Worm (Caenorhabditis elegans) whole organism, L4 larva: ENCODE results near the gene hsd-3.
A peak's percentile ranks its signal among the peaks of the same experiment; 100 is the strongest.

Experiments used
- ceh-32 ChIP-seq: sonication (generic microtip); optimal IDR thresholded peaks from 2 replicates; lab custom pipeline; 2016; ENCODE audit warnings: mild to moderate bottlenecking, missing genetic modification characterization, missing compliant biosample characterization; ENCODE audit not compliant: poor library complexity
- ctbp-1 ChIP-seq: fragments of 200-800 bp; sonication (Bioruptor generic); IDR thresholded peaks from 2 replicates; pipeline ENCODE4 v1.3.6; 2022; ENCODE audit warnings: missing genetic modification reagents, missing genetic modification characterization, missing compliant biosample characterization
- daf-12 ChIP-seq: fragments of 150-350 bp; optimal IDR thresholded peaks from 2 replicates; lab custom pipeline; 2014; ENCODE audit warnings: missing biosample characterization, missing genetic modification reagents, missing genetic modification characterization
- lsy-2 ChIP-seq, 2 experiments: fragments of 150-350 bp in 1 of 2; sonication (generic microtip) in 1 of 2; optimal IDR thresholded peaks; 2 replicates each; lab custom pipeline; 2014 to 2017; ENCODE audit warnings: missing biosample characterization in 2 of 2, missing genetic modification characterization in 2 of 2
- mxl-2 ChIP-seq: fragments of 200-800 bp; sonication (Bioruptor generic); conservative IDR thresholded peaks from 2 replicates; pipeline ENCODE4 v1.3.6; 2022; ENCODE audit warnings: missing genetic modification reagents, missing genetic modification characterization, missing compliant biosample characterization
- nhr-76 ChIP-seq: fragments of 150-350 bp; optimal IDR thresholded peaks from 2 replicates; lab custom pipeline; 2014; ENCODE audit warnings: missing biosample characterization, missing genetic modification characterization
- pha-4 ChIP-seq, 2 experiments: fragments of 150-350 bp in 1 of 2; fragments of 200-800 bp in 1 of 2; sonication (Bioruptor generic) in 1 of 2; IDR thresholded peaks in 1 of 2; optimal IDR thresholded peaks in 1 of 2; 2 replicates each; pipeline versions ENCODE4 v1.3.6 to Lab custom; 2014 to 2022; ENCODE audit warnings: missing genetic modification characterization in 2 of 2, missing genetic modification reagents in 2 of 2, missing biosample characterization in 1 of 2, missing compliant biosample characterization in 1 of 2
- snpc-4 ChIP-seq: fragments of 150-350 bp; optimal IDR thresholded peaks from 2 replicates; lab custom pipeline; 2014; ENCODE audit warnings: missing biosample characterization, missing genetic modification characterization
- unc-62 ChIP-seq, 3 experiments: fragments of 150-350 bp in 1 of 3; sonication (generic microtip); optimal IDR thresholded peaks in 2 of 3; peaks in 1 of 3; 1 replicate in 1 of 3; 2 replicates in 2 of 3; lab custom pipeline; 2014 to 2017; ENCODE audit warnings: missing biosample characterization in 3 of 3, missing genetic modification characterization in 3 of 3, missing genetic modification reagents in 3 of 3, missing genotype in 1 of 3

- TF ChIP-seq nhr-76 (tag; lab: Kevin White, UChicago), result no peak
- TF ChIP-seq ctbp-1 (GFP tag; lab: Robert Waterston, UW), result no peak
- TF ChIP-seq pha-4 (GFP tag; IDR thresholded peaks at IDR 0.05; lab: Robert Waterston, UW), result no peak
- TF ChIP-seq pha-4 (tag; optimal IDR thresholded peaks at IDR 0.05; lab: Kevin White, UChicago), result no peak
- peak in 1 of 2 experiments; percentile 92 for TF ChIP-seq unc-62 (GFP tag; optimal IDR thresholded peaks at IDR 0.05 in 1 of 2; lab: Kevin White, UChicago)
- no peak for TF ChIP-seq unc-62 (tag; optimal IDR thresholded peaks at IDR 0.05; lab: Kevin White, UChicago)
- no peak for TF ChIP-seq daf-12 (tag; lab: Kevin White, UChicago)
- TF ChIP-seq snpc-4 (tag; lab: Kevin White, UChicago), result no peak
- TF ChIP-seq mxl-2 (GFP tag; lab: Robert Waterston, UW), result no peak
- TF ChIP-seq ceh-32, result no peak
- no peak for TF ChIP-seq lsy-2 (tag; optimal IDR thresholded peaks at IDR 0.05; lab: Kevin White, UChicago)
These were observed 30.9 kb downstream of the hsd-3 start for ce11 chrX:5040038-5040437.
